Worm (Caenorhabditis elegans): Measurements from ENCODE around the gene fbxb-24.

fbxb-24 gene

ce11 chrIII:11900022-11900421 lies 8.7 kb upstream of the fbxb-24 start:
- no peak for TF ChIP-seq ztf-16 (tag; optimal IDR thresholded peaks at IDR 0.05)
- no peak for TF ChIP-seq pat-9 (tag; optimal IDR thresholded peaks at IDR 0.05)
- no peak for TF ChIP-seq ama-1 (optimal IDR thresholded peaks at IDR 0.05)
- TF ChIP-seq unc-42 (tag; optimal IDR thresholded peaks at IDR 0.05), result no peak
- TF ChIP-seq T23F11.4 (GFP tag; optimal IDR thresholded peaks at IDR 0.05), result no peak
- TF ChIP-seq lin-11 (tag; optimal IDR thresholded peaks at IDR 0.05), result no peak
- no peak for TF ChIP-seq sox-2 (GFP tag; IDR thresholded peaks at IDR 0.05)
- TF ChIP-seq nfya-1 (tag; optimal IDR thresholded peaks at IDR 0.05), result peak; percentile 60
- TF ChIP-seq ceh-18 (tag; optimal IDR thresholded peaks at IDR 0.05), result no peak

ce11 chrIII:11902782-11903181 lies 6.0 kb upstream of the fbxb-24 start:
- no peak for TF ChIP-seq zip-5 (tag; optimal IDR thresholded peaks at IDR 0.05)
- no peak for TF ChIP-seq elt-2 (tag; optimal IDR thresholded peaks at IDR 0.05)
- no peak for TF ChIP-seq ahr-1 (tag; optimal IDR thresholded peaks at IDR 0.05)
- no peak for TF ChIP-seq lim-6 (tag; optimal IDR thresholded peaks at IDR 0.05)
- no peak for TF ChIP-seq ref-2 (tag; optimal IDR thresholded peaks at IDR 0.05)
- no peak for TF ChIP-seq odd-2 (tag; optimal IDR thresholded peaks at IDR 0.05)
- TF ChIP-seq madf-2 (tag; optimal IDR thresholded peaks at IDR 0.05), result no peak
- TF ChIP-seq eyg-1 (tag; optimal IDR thresholded peaks at IDR 0.05), result no peak
- TF ChIP-seq fkh-10 (GFP tag; optimal IDR thresholded peaks at IDR 0.05), result no peak
- no peak for TF ChIP-seq ama-1 (optimal IDR thresholded peaks at IDR 0.05)
- no peak for TF ChIP-seq pha-2 (tag; optimal IDR thresholded peaks at IDR 0.05)
- no peak for TF ChIP-seq unc-86 (tag; optimal IDR thresholded peaks at IDR 0.05)
- no peak for TF ChIP-seq syd-9 (tag; optimal IDR thresholded peaks at IDR 0.05)

ce11 chrIII:11907177-11907576 lies 1.6 kb upstream of the fbxb-24 start, which contains the start of gene sdz-33:
Gene sdz-33, plus strand, starts transcription at chrIII:11907477.
- TF ChIP-seq ceh-30 (tag; optimal IDR thresholded peaks at IDR 0.05) (no peak), madf-2 (tag; optimal IDR thresholded peaks at IDR 0.05) (no peak), K02D7.2 (tag; optimal IDR thresholded peaks at IDR 0.05) (no peak), unc-86 (tag; optimal IDR thresholded peaks at IDR 0.05) (no peak), ref-2 (tag; optimal IDR thresholded peaks at IDR 0.05) (no peak), F13H6.1 (tag; optimal IDR thresholded peaks at IDR 0.05) (no peak), C08G9.2 (tag; optimal IDR thresholded peaks at IDR 0.05) (no peak), che-1 (tag; optimal IDR thresholded peaks at IDR 0.05) (no peak), nhr-11 (tag; optimal IDR thresholded peaks at IDR 0.05) (no peak), ztf-16 (tag; optimal IDR thresholded peaks at IDR 0.05) (no peak), pqm-1 (tag; optimal IDR thresholded peaks at IDR 0.05) (no peak)

ce11 chrIII:11909778-11910177 lies 1.0 kb downstream of the fbxb-24 start, which contains the start of gene faah-4:
Gene faah-4, minus strand, starts transcription at chrIII:11909878.
- TF ChIP-seq sox-4 (tag; optimal IDR thresholded peaks at IDR 0.05), result no peak
- TF ChIP-seq C38D4.7 (GFP tag; optimal IDR thresholded peaks at IDR 0.05), result no peak
- no peak for TF ChIP-seq K02D7.2 (tag; optimal IDR thresholded peaks at IDR 0.05)
- TF ChIP-seq ceh-14 (tag; optimal IDR thresholded peaks at IDR 0.05), result no peak
- no peak for TF ChIP-seq gmeb-2 (tag; optimal IDR thresholded peaks at IDR 0.05)
- TF ChIP-seq ama-1 (optimal IDR thresholded peaks at IDR 0.05), result no peak
- TF ChIP-seq ceh-31 (tag; optimal IDR thresholded peaks at IDR 0.05), result no peak
- no peak for TF ChIP-seq madf-2 (tag; optimal IDR thresholded peaks at IDR 0.05)
- TF ChIP-seq unc-42 (tag; optimal IDR thresholded peaks at IDR 0.05), result no peak
- TF ChIP-seq ceh-19 (GFP tag; optimal IDR thresholded peaks at IDR 0.05), result no peak
- no peak for TF ChIP-seq fkh-6 (tag; optimal IDR thresholded peaks at IDR 0.05)
- no peak for TF ChIP-seq hlh-6 (tag; optimal IDR thresholded peaks at IDR 0.05)
- TF ChIP-seq tbx-2 (tag; optimal IDR thresholded peaks at IDR 0.05), result no peak
- no peak for TF ChIP-seq syd-9 (tag; optimal IDR thresholded peaks at IDR 0.05)
- no peak for TF ChIP-seq fax-1 (tag; optimal IDR thresholded peaks at IDR 0.05)
- TF ChIP-seq ahr-1 (tag; optimal IDR thresholded peaks at IDR 0.05), result no peak
- no peak for TF ChIP-seq tbx-7 (tag; optimal IDR thresholded peaks at IDR 0.05)
- no peak for TF ChIP-seq hlh-8 (tag; optimal IDR thresholded peaks at IDR 0.05)

Measured in whole organism, late embryonic.